Worm (Caenorhabditis elegans): ENCODE measurements around the gene K04C2.2.

DNA sequence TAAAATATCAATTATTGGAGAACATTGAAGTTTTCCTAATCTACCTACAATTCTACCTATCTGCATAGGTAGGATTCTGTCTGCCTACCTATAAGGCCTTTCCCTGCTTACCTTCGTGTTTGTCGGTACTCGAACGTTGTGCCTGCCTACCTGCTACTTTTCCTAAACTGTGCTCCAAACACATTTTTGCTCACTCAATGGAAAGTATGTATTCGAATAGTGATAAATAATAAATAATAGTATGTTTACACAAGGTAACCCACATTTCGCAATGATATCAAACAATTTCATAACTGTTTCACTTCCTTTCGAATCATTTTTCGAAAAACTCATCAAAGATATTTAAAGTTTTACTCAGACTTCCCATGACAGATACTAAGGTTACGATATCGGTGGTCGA is 49.9 kb downstream of the K04C2.2 start, which contains the start of gene F57B9.3:
- TF ChIP-seq nhr-12 (tag; optimal IDR thresholded peaks at IDR 0.05) (no peak), dmd-4 (tag; optimal IDR thresholded peaks at IDR 0.05) (no peak), ceh-16 (tag; optimal IDR thresholded peaks at IDR 0.05) (no peak), ama-1 (optimal IDR thresholded peaks at IDR 0.05) (no peak), R02D3.7 (tag; optimal IDR thresholded peaks at IDR 0.05) (no peak), egl-27 (tag; optimal IDR thresholded peaks at IDR 0.05) (no peak), fos-1 (tag; optimal IDR thresholded peaks at IDR 0.05) (no peak), lin-13 (GFP tag; optimal IDR thresholded peaks at IDR 0.05) (no peak), nhr-129 (tag; optimal IDR thresholded peaks at IDR 0.05) (no peak), ztf-11 (tag; optimal IDR thresholded peaks at IDR 0.05) (no peak)

Measured in whole organism, L2 larva.